Fruit fly (Drosophila melanogaster) whole organism, adult: ENCODE measurements around the gene CG31627.

Experiments used
- CG11617 ChIP-seq: fragments of 200-800 bp; sonication (Bioruptor generic); optimal IDR thresholded peaks from 2 replicates; lab custom pipeline; 2017; ENCODE audit warnings: mild to moderate bottlenecking, missing biosample characterization, missing genetic modification reagents, missing genetic modification characterization
- CG12768 ChIP-seq: fragments of 200-800 bp; sonication (Bioruptor generic); optimal IDR thresholded peaks from 2 replicates; lab custom pipeline; 2017; ENCODE audit warnings: missing biosample characterization, missing genetic modification characterization, mild to moderate bottlenecking, moderate library complexity, missing genetic modification reagents
- CG14711 ChIP-seq: fragments of 200-800 bp; sonication (Bioruptor generic); optimal IDR thresholded peaks from 2 replicates; lab custom pipeline; 2018; ENCODE audit warnings: missing biosample characterization, mild to moderate bottlenecking, missing genetic modification characterization, moderate library complexity
- CG1620 ChIP-seq: fragments of 200-800 bp; sonication (Bioruptor generic); optimal IDR thresholded peaks from 2 replicates; lab custom pipeline; 2016; ENCODE audit warnings: missing biosample characterization, missing genetic modification characterization
- CG33017 ChIP-seq: fragments of 200-800 bp; sonication (Bioruptor generic); optimal IDR thresholded peaks from 2 replicates; lab custom pipeline; 2018; ENCODE audit warnings: missing biosample characterization, mild to moderate bottlenecking, missing genetic modification characterization, moderate library complexity
- CG5204 ChIP-seq: fragments of 200-800 bp; sonication (Bioruptor generic); optimal IDR thresholded peaks from 2 replicates; lab custom pipeline; 2016; ENCODE audit warnings: missing biosample characterization, missing genetic modification characterization
- CG7045 ChIP-seq: fragments of 200-800 bp; sonication (Bioruptor generic); optimal IDR thresholded peaks from 2 replicates; lab custom pipeline; 2017; ENCODE audit warnings: missing biosample characterization, mild to moderate bottlenecking, missing genetic modification characterization
- CG7101 ChIP-seq: fragments of 200-800 bp; sonication (Bioruptor generic); optimal IDR thresholded peaks from 2 replicates; lab custom pipeline; 2018; ENCODE audit warnings: missing biosample characterization, mild to moderate bottlenecking, missing genetic modification characterization, moderate library complexity
- Clk ChIP-seq: fragments of 200-800 bp; sonication (Bioruptor generic); optimal IDR thresholded peaks from 2 replicates; lab custom pipeline; 2017; ENCODE audit warnings: missing biosample characterization, missing genetic modification characterization
- Crg-1 ChIP-seq: fragments of 200-800 bp; sonication (Bioruptor generic); optimal IDR thresholded peaks from 2 replicates; lab custom pipeline; 2016; ENCODE audit warnings: missing biosample characterization, missing genetic modification characterization
- Hr96 ChIP-seq: fragments of 200-800 bp; sonication (Bioruptor generic); optimal IDR thresholded peaks from 2 replicates; lab custom pipeline; 2016; ENCODE audit warnings: missing biosample characterization, missing genetic modification characterization
- Mnt ChIP-seq: fragments of 200-800 bp; sonication (Bioruptor generic); optimal IDR thresholded peaks from 2 replicates; lab custom pipeline; 2016; ENCODE audit warnings: missing biosample characterization, mild to moderate bottlenecking, missing genetic modification characterization
- bab1 ChIP-seq: fragments of 200-800 bp; sonication (Bioruptor generic); optimal IDR thresholded peaks from 3 replicates; lab custom pipeline; 2019; ENCODE audit warnings: missing biosample characterization, mild to moderate bottlenecking, missing genetic modification characterization, moderate library complexity
- cic ChIP-seq: fragments of 200-800 bp; sonication (Bioruptor generic); optimal IDR thresholded peaks from 2 replicates; lab custom pipeline; 2017; ENCODE audit warnings: missing biosample characterization, mild to moderate bottlenecking, missing genetic modification characterization, moderate library complexity
- cnc ChIP-seq, 2 experiments: fragments of >200 bp; optimal IDR thresholded peaks; 2 replicates each; lab custom pipeline; 2017
- kay ChIP-seq: fragments of 200-800 bp; sonication (Bioruptor generic); peaks from one replicate; lab custom pipeline; 2016; ENCODE audit warnings: missing biosample characterization, missing genetic modification characterization, borderline replicate concordance
- ovo ChIP-seq: fragments of 200-800 bp; sonication (Bioruptor generic); optimal IDR thresholded peaks from 2 replicates; lab custom pipeline; 2016; ENCODE audit warnings: missing biosample characterization, missing genetic modification characterization
- pad ChIP-seq: fragments of 200-800 bp; sonication (Bioruptor generic); optimal IDR thresholded peaks from 3 replicates; lab custom pipeline; 2017; ENCODE audit warnings: missing biosample characterization, missing genetic modification characterization, mild to moderate bottlenecking, moderate library complexity, missing genetic modification reagents
- tj ChIP-seq: fragments of 200-800 bp; sonication (Bioruptor generic); optimal IDR thresholded peaks from 3 replicates; lab custom pipeline; 2017; ENCODE audit warnings: missing biosample characterization, mild to moderate bottlenecking, missing genetic modification characterization, moderate library complexity
- toe ChIP-seq: fragments of 200-800 bp; sonication (Bioruptor generic); optimal IDR thresholded peaks from 2 replicates; lab custom pipeline; 2016; ENCODE audit warnings: missing biosample characterization, missing genetic modification characterization

The CG31627 gene

dm6 chr2L:21179217-21179520 lies 6.1 kb downstream of the CG31627 start:
- TF ChIP-seq bab1 (GFP tag; lab: Kevin White, UChicago) (no peak), CG5204 (no peak), CG1620 (GFP tag; lab: Kevin White, UChicago) (no peak), CG12768 (no peak), cic (no peak), Crg-1 (GFP tag; lab: Kevin White, UChicago) (no peak), pad (GFP tag; lab: Kevin White, UChicago) (no peak), Mnt (no peak), Clk (GFP tag; lab: Kevin White, UChicago) (no peak), CG7045 (GFP tag; lab: Kevin White, UChicago) (no peak), tj (GFP tag; lab: Kevin White, UChicago) (no peak), CG14711 (tag; lab: Kevin White, UChicago) (no peak), toe (no peak), Hr96 (GFP tag; lab: Kevin White, UChicago) (no peak), kay (GFP tag; lab: Kevin White, UChicago) (no peak), CG33017 (tag; lab: Kevin White, UChicago) (no peak), ovo (no peak), cnc (optimal IDR thresholded peaks at IDR 0.05; lab: Kevin White, UChicago) (no peak)

DNA sequence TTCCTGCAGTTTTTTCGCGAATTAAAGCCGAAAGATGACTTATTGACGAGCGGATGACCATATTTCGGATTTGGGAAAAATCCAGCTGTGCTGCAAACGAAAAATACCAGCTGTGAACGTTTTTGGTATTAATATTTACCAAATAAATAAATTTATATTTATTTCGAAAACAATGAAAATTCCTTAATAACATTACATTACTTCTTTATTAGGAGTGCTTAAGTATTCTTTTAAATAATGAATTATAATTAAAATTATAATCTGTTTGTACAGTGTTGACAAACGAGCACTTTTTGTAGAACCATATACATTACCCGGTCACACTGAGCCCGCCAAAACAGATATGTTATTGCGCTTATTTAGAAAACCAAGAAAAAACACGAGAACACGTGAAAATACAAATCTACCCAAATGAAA lies 6.6 kb downstream of the CG31627 start, which contains the start of the genes bur and Mcm10:
Gene bur, minus strand, starts transcription at position 69 of the 417 bp plus-strand sequence.
Gene Mcm10, plus strand, starts transcription at position 319 of the 417 bp plus-strand sequence.
- TF ChIP-seq pad (GFP tag; lab: Kevin White, UChicago) (peak; percentile 2), CG7101 (tag; lab: Kevin White, UChicago) (peak; percentile 42), CG14711 (tag; lab: Kevin White, UChicago) (peak; percentile 27), ovo (no peak), CG11617 (GFP tag; lab: Kevin White, UChicago) (no peak), CG1620 (GFP tag; lab: Kevin White, UChicago) (no peak), toe (no peak), Crg-1 (GFP tag; lab: Kevin White, UChicago) (no peak)

- no peak for TF ChIP-seq CG33017 (tag; lab: Kevin White, UChicago)
- no peak for TF ChIP-seq pad (GFP tag; lab: Kevin White, UChicago)
- TF ChIP-seq toe: no peak
- TF ChIP-seq CG5204: no peak
- TF ChIP-seq CG7101 (tag; lab: Kevin White, UChicago): no peak
- TF ChIP-seq CG11617 (GFP tag; lab: Kevin White, UChicago): no peak
- TF ChIP-seq tj (GFP tag; lab: Kevin White, UChicago): no peak
- TF ChIP-seq Hr96 (GFP tag; lab: Kevin White, UChicago): no peak
- TF ChIP-seq CG14711 (tag; lab: Kevin White, UChicago): no peak
- TF ChIP-seq cic: no peak
- no peak for TF ChIP-seq ovo
- no peak for TF ChIP-seq kay (GFP tag; lab: Kevin White, UChicago)
- no peak for TF ChIP-seq CG7045 (GFP tag; lab: Kevin White, UChicago)
- TF ChIP-seq bab1 (GFP tag; lab: Kevin White, UChicago): no peak
- TF ChIP-seq cnc (optimal IDR thresholded peaks at IDR 0.05; lab: Kevin White, UChicago): no peak
Observed at dm6 chr2L:21187753-21188152, 14.7 kb downstream of the CG31627 start.

dm6 chr2L:21189273-21189781 lies 16.3 kb downstream of the CG31627 start:
- TF ChIP-seq kay (GFP tag; lab: Kevin White, UChicago): no peak
- no peak for TF ChIP-seq CG5204
- no peak for TF ChIP-seq CG1620 (GFP tag; lab: Kevin White, UChicago)

dm6 chr2L:21195331-21195730 lies 22.3 kb downstream of the CG31627 start:
- no peak for TF ChIP-seq Mnt

DNA sequence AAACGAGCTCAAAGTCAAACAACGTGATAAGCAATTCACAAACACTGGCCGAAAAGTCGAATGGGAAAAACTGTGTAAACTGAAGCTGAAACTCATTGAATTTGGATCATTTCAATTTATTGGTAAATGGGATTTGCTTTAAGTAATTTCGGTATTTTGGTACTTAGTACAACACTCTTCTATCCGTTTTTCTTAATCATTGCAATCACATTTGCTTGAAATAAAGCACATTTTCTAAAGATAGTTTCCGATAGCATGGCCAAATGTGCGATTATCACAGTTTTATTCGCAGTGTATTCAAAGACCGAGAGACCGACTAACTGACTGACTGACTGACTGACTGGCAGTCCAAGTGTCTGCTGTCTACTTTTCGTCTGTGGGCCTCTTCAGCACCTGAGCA lies 23.5 kb downstream of the CG31627 start:
- TF ChIP-seq bab1 (GFP tag; lab: Kevin White, UChicago): no peak
- TF ChIP-seq toe: no peak
- no peak for TF ChIP-seq CG5204
- TF ChIP-seq CG7101 (tag; lab: Kevin White, UChicago): no peak
- no peak for TF ChIP-seq CG14711 (tag; lab: Kevin White, UChicago)
- TF ChIP-seq tj (GFP tag; lab: Kevin White, UChicago): no peak
- TF ChIP-seq kay (GFP tag; lab: Kevin White, UChicago): no peak
- TF ChIP-seq Crg-1 (GFP tag; lab: Kevin White, UChicago): no peak
- no peak for TF ChIP-seq Hr96 (GFP tag; lab: Kevin White, UChicago)
- TF ChIP-seq CG11617 (GFP tag; lab: Kevin White, UChicago): no peak
- TF ChIP-seq CG1620 (GFP tag; lab: Kevin White, UChicago): no peak
- TF ChIP-seq cic: no peak
- TF ChIP-seq Mnt: no peak
- no peak for TF ChIP-seq cnc (optimal IDR thresholded peaks at IDR 0.05; lab: Kevin White, UChicago)

DNA sequence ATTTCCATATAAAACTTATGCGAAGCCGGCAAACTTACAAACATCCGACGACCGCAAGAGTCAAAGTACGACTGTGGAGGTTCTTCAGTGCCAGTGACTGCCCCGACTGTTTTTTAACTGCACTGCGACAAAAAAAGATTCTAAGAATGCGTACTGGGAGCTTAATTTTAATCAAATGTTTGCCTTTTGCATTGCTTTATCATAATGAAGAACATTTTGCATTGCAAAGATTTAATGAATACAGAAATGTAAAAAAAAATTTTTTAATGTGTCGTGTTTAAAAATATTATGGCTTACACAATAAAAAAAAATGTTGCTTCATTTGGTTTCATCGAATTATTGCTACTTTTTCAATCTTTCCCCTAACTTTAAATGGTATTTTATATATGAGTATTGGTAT lies 24.2 kb downstream of the CG31627 start:
- TF ChIP-seq CG7101 (tag; lab: Kevin White, UChicago): no peak
- TF ChIP-seq CG5204: no peak
- no peak for TF ChIP-seq CG33017 (tag; lab: Kevin White, UChicago)
- no peak for TF ChIP-seq ovo
- no peak for TF ChIP-seq pad (GFP tag; lab: Kevin White, UChicago)
- no peak for TF ChIP-seq CG11617 (GFP tag; lab: Kevin White, UChicago)
- TF ChIP-seq Crg-1 (GFP tag; lab: Kevin White, UChicago): no peak
- TF ChIP-seq CG14711 (tag; lab: Kevin White, UChicago): no peak
- no peak for TF ChIP-seq CG1620 (GFP tag; lab: Kevin White, UChicago)
- no peak for TF ChIP-seq CG7045 (GFP tag; lab: Kevin White, UChicago)
- TF ChIP-seq cnc (optimal IDR thresholded peaks at IDR 0.05; lab: Kevin White, UChicago): no peak
- no peak for TF ChIP-seq Hr96 (GFP tag; lab: Kevin White, UChicago)
- no peak for TF ChIP-seq toe
